Worm (Caenorhabditis elegans): ENCODE results near the gene idpp-8.

Gene idpp-8

DNA sequence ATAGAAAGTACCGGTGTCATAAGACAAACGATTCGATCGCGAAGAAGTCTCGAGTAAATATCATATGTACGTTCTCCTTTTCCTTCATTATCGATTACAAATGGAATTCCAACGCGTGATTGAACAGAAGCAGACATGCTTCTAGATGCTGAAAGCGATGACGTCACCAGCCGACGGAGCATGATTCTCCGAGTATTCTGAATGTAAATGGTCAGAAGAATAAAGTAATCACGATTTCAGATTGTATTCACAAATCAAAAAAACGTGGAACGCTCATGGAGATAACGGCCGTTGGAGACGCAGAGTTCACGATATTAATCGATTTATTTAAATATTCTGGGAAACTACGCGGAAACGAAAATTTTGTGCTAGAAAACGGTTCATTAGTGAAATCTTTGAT lies 12.7 kb upstream of the idpp-8 start, which contains the start of gene clpp-1:
TSS of gene clpp-1 (minus strand) at position 197 of the 400 bp plus-strand sequence.
- TF ChIP-seq sma-9 (GFP tag; optimal IDR thresholded peaks at IDR 0.05) (peak; percentile 23), sma-9 (tag; optimal IDR thresholded peaks at IDR 0.05) (no peak), gmeb-1 (tag; optimal IDR thresholded peaks at IDR 0.05) (peak; percentile 43), mdl-1 (tag; optimal IDR thresholded peaks at IDR 0.05) (no peak), unc-39 (tag; optimal IDR thresholded peaks at IDR 0.05) (no peak), nhr-129 (tag; optimal IDR thresholded peaks at IDR 0.05) (peak; percentile 36), crh-2 (tag; optimal IDR thresholded peaks at IDR 0.05) (peak; percentile 5), lsy-2 (tag; optimal IDR thresholded peaks at IDR 0.05) (peak in 1 of 2 experiments; percentile 29), ama-1 (optimal IDR thresholded peaks at IDR 0.05) (peak; percentile 58), nhr-23 (tag; optimal IDR thresholded peaks at IDR 0.05) (no peak), dmd-4 (tag; optimal IDR thresholded peaks at IDR 0.05) (no peak)

DNA sequence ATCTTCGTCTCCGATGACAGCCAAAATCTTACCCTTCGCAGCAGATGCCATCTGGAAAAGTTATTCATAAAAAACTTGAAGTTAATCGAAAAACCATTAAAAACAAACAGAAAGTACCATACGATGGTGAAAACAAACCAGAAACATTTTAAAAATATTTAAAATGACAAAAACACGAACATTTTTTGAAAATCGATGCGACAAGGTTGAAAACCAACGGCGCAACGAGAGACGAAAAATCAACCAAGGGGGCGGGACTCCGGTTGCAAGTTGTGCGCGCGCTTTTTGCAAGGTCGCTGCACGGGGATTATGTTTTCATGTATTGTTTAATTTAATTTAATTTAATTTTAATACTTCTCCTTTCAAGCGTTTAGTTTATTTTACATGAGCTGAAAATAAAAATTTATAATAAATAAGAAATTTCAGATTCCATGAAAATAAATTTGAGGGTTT lies 11.7 kb upstream of the idpp-8 start, which contains the start of gene vha-9:
TSS of gene vha-9 (minus strand) at position 51 of the 453 bp plus-strand sequence.
- no peak for TF ChIP-seq nhr-6 (tag; optimal IDR thresholded peaks at IDR 0.05)
- TF ChIP-seq unc-62 (GFP tag; optimal IDR thresholded peaks at IDR 0.05) = no peak
- peak; percentile 77 for TF ChIP-seq F13H6.1 (tag; optimal IDR thresholded peaks at IDR 0.05)
- no peak for TF ChIP-seq alr-1 (tag; optimal IDR thresholded peaks at IDR 0.05)
- no peak for TF ChIP-seq nhr-237 (tag; optimal IDR thresholded peaks at IDR 0.05)
- TF ChIP-seq mdl-1 (tag; optimal IDR thresholded peaks at IDR 0.05) = no peak
- TF ChIP-seq gmeb-1 (tag; optimal IDR thresholded peaks at IDR 0.05) = peak; percentile 81
- no peak for TF ChIP-seq mbf-1 (tag; optimal IDR thresholded peaks at IDR 0.05)
- no peak for TF ChIP-seq unc-39 (tag; optimal IDR thresholded peaks at IDR 0.05)
- TF ChIP-seq nhr-12 (tag; optimal IDR thresholded peaks at IDR 0.05) = no peak
- peak; percentile 80 for TF ChIP-seq sma-9 (GFP tag; optimal IDR thresholded peaks at IDR 0.05)
- no peak for TF ChIP-seq sma-9 (tag; optimal IDR thresholded peaks at IDR 0.05)
- no peak for TF ChIP-seq Y55F3AM.14 (GFP tag; optimal IDR thresholded peaks at IDR 0.05)
- TF ChIP-seq elt-1 (tag; optimal IDR thresholded peaks at IDR 0.05) = no peak
- TF ChIP-seq crh-2 (tag; optimal IDR thresholded peaks at IDR 0.05) = peak; percentile 69
- TF ChIP-seq lin-11 (tag; optimal IDR thresholded peaks at IDR 0.05) = peak; percentile 83
- TF ChIP-seq unc-55 (GFP tag; optimal IDR thresholded peaks at IDR 0.05) = peak; percentile 86
- peak; percentile 36 for TF ChIP-seq nhr-21 (tag; optimal IDR thresholded peaks at IDR 0.05)
- no peak for TF ChIP-seq nhr-77 (tag; optimal IDR thresholded peaks at IDR 0.05)
- TF ChIP-seq nhr-25 (tag; optimal IDR thresholded peaks at IDR 0.05) = no peak
- TF ChIP-seq C34F6.9 (tag; optimal IDR thresholded peaks at IDR 0.05) = peak; percentile 71
- no peak for TF ChIP-seq ceh-82 (tag; optimal IDR thresholded peaks at IDR 0.05)
- peak; percentile 44 for TF ChIP-seq ama-1 (optimal IDR thresholded peaks at IDR 0.05)
- TF ChIP-seq zag-1 (tag; optimal IDR thresholded peaks at IDR 0.05) = no peak
- peak; percentile 39 for TF ChIP-seq snpc-4 (tag; optimal IDR thresholded peaks at IDR 0.05)
- peak; percentile 76 for TF ChIP-seq sma-3 (GFP tag; optimal IDR thresholded peaks at IDR 0.05)
- no peak for TF ChIP-seq lin-39 (tag; optimal IDR thresholded peaks at IDR 0.05)
- TF ChIP-seq sem-4 (tag; optimal IDR thresholded peaks at IDR 0.05) = no peak
- TF ChIP-seq ztf-11 (tag; optimal IDR thresholded peaks at IDR 0.05) = no peak
- no peak for TF ChIP-seq peb-1 (tag; optimal IDR thresholded peaks at IDR 0.05)
- peak; percentile 38 for TF ChIP-seq fos-1 (tag; optimal IDR thresholded peaks at IDR 0.05)
- no peak for TF ChIP-seq nhr-11 (tag; optimal IDR thresholded peaks at IDR 0.05)
- no peak for TF ChIP-seq elt-3 (tag; optimal IDR thresholded peaks at IDR 0.05)
- no peak for TF ChIP-seq nhr-10 (tag; optimal IDR thresholded peaks at IDR 0.05)
- peak; percentile 13 to 76 for TF ChIP-seq lsy-2 (tag; optimal IDR thresholded peaks at IDR 0.05)
- peak; percentile 40 for TF ChIP-seq nhr-129 (tag; optimal IDR thresholded peaks at IDR 0.05)
- TF ChIP-seq blmp-1 (tag; optimal IDR thresholded peaks at IDR 0.05; ENCODE audit: insufficient read depth) = peak; percentile 38
- TF ChIP-seq nhr-23 (tag; optimal IDR thresholded peaks at IDR 0.05) = no peak
- TF ChIP-seq ztf-1 (GFP tag; conservative IDR thresholded peaks at IDR 0.05) = no peak
- TF ChIP-seq R02D3.7 (tag; optimal IDR thresholded peaks at IDR 0.05) = no peak
- TF ChIP-seq skn-1 (tag; optimal IDR thresholded peaks at IDR 0.05) = peak; percentile 51
- no peak for TF ChIP-seq dmd-4 (tag; optimal IDR thresholded peaks at IDR 0.05)
- TF ChIP-seq lin-13 (GFP tag; optimal IDR thresholded peaks at IDR 0.05) = peak; percentile 79
- TF ChIP-seq egl-27 (tag; optimal IDR thresholded peaks at IDR 0.05) = no peak
- no peak for TF ChIP-seq ZK546.5 (tag; optimal IDR thresholded peaks at IDR 0.05)
- no peak for TF ChIP-seq ceh-16 (tag; optimal IDR thresholded peaks at IDR 0.05)
- TF ChIP-seq mab-5 (tag; optimal IDR thresholded peaks at IDR 0.05) = peak; percentile 9
- no peak for TF ChIP-seq aly-2 (tag; optimal IDR thresholded peaks at IDR 0.05)
- TF ChIP-seq ztf-4 (tag; optimal IDR thresholded peaks at IDR 0.05) = peak; percentile 63

All from whole organism, L2 larva.